Worm (Caenorhabditis elegans) whole organism, L4/young adult: ENCODE measurements around the gene Y47D3A.1.
"Not testable (repeated sequence)": the region's sequence is repeated elsewhere in the genome, so short reads cannot be mapped to it uniquely, and the experiment has no call there.

ENCODE experiments used
- W03F9.2 ChIP-seq: fragments of 150-350 bp; optimal IDR thresholded peaks from 2 replicates; lab custom pipeline; 2014; ENCODE audit warnings: missing biosample characterization, missing genetic modification characterization
- dao-5 ChIP-seq: sonication (generic microtip); optimal IDR thresholded peaks from 2 replicates; lab custom pipeline; 2016; ENCODE audit warnings: missing genotype, missing genetic modification characterization, moderate library complexity, missing compliant biosample characterization
- him-1 ChIP-seq: sonication (generic microtip); optimal IDR thresholded peaks from 2 replicates; lab custom pipeline; 2016; ENCODE audit warnings: missing genotype, missing genetic modification reagents, missing genetic modification characterization, missing compliant biosample characterization

The Y47D3A.1 gene

DNA sequence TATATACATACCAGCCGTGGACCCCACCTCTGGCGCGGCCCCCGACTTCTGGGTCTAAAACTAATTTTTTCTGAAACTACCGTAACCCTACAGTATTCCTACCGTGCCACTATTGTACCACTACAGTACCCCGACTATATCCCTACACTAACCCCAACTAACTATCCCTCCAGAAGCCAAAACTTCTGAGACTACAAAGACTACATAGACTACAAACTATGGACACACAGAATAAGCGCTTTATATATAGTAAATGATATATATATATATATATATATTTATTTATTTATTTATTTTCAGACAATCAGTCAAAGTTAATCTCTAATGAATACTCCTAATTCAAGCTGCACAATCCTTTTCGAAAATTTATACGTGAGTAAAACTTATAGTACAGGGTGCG is 10.2 kb downstream of the Y47D3A.1 start, which contains the start of gene pha-1:
pha-1 (plus strand) TSS at position 301 of the 400 bp plus-strand sequence.
- not testable (repeated sequence) for TF ChIP-seq him-1; dao-5; W03F9.2 (tag; lab: Kevin White, UChicago)

DNA sequence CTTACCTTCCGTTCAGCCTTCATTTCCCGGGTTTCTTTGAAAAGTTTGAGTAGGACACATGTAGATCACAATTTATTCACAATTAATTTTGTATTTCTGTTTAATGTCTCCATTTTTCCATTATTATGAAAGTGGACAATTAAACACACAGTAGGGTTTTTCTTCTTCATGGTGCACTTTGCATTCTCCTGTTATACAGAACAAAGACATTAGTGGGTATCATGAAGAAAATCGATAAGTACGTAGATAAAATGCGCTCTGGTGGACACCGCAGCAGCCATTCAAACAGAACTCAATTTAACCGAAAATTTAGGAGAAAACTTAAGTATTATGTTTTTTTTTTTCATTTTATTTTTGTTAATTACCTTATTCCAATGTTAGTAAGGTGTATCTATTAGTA is 12.3 kb downstream of the Y47D3A.1 start:
- TF ChIP-seq W03F9.2 (tag; lab: Kevin White, UChicago) (no peak), him-1 (no peak), dao-5 (no peak)

DNA sequence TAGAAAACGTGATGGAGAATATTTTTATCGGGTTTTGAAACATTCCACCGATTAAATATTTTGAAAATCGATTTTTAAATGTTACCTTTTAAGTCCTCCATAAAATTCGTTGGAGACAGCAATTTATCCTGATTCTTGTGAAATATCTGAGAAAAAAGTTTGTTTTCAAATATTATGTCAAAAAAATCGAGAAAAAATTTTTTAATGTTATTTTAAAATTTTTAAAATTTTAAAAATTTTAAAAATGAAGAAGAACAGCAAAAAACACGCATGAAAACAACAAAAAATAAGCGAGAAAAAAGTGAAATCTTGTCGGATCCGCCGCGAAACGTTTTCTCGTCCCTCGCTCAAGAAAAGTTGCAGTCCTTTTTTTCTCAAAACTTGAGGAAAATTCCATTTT is 14.1 kb downstream of the Y47D3A.1 start, which contains the start of gene Y48A6C.8:
Y48A6C.8 (minus strand) TSS at position 101 of the 400 bp plus-strand sequence.
- TF ChIP-seq dao-5 (no peak), W03F9.2 (tag; lab: Kevin White, UChicago) (no peak), him-1 (no peak)

DNA sequence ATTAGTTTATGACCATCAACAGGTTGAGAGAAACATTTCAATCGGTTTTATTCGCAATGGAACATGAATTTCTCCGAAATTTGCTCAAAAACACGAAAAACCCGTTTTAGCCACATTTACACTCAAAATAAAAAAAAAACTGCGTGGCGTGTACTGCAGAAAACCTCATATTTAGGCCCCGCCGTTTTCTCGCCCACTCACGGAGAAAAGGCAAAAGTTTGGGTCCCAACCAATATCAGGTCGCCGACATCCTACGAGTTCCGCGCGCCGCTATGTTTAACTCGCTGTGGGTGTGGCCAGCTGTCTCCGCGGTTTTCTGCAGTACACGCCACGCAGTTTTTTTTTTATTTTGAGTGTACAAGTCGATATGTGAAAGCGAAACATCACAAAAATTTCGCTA is 17.8 kb downstream of the Y47D3A.1 start:
- TF ChIP-seq dao-5 (no peak), W03F9.2 (tag; lab: Kevin White, UChicago) (no peak), him-1 (no peak)

- TF ChIP-seq dao-5 (no peak), W03F9.2 (tag; lab: Kevin White, UChicago) (peak; percentile 86)
Measured at ce11 chrIII:11119176-11119853, 22.3 kb downstream of the Y47D3A.1 start, which contains the start of the genes sup-35 and Y48A6C.4. Gene sup-35 (minus strand): TSS chrIII:11119226. Gene Y48A6C.4 (plus strand): TSS chrIII:11119803.

DNA sequence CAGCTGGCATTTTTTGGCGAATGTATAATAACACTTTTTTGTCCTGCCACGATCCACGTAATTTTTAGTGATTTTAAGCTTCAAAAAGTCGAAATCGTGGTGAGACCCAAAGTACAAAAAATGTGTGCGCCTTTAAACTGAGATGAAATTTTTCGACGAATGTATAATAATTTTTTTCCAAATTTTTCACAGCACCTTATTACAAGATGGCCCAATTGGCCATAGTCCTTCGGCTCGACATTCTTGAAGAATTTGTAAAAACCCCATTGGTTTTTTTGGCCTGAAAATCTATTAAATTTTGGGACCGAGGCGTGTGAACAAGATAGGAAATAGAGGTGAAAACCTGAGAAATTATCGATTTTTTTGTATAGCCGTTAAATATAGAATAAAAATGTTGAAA is 25.7 kb downstream of the Y47D3A.1 start:
- TF ChIP-seq dao-5 (no peak), him-1 (no peak), W03F9.2 (tag; lab: Kevin White, UChicago) (no peak)

- TF ChIP-seq him-1 (no peak), dao-5 (no peak)
Measured at ce11 chrIII:11113845-11114244, 27.8 kb downstream of the Y47D3A.1 start.

DNA sequence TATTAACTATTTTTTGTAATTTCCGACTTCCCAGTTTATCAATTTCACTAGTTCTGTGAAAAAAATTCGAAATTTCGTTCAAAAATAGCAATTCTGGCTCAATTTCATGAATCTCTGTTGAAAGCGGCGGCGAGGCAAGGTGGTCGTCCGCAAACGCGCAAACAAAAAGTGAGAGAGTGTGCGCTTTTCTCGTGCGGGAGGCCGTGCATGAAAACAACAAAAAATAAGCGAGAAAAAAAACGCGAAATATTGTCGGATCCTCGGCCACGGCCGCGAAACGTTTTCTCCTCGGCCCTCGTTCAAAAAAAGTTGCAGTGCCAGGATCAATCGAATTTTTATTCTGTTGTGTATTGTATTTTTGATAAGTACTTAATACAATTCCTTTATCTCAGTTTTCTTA is 28.9 kb downstream of the Y47D3A.1 start:
- TF ChIP-seq W03F9.2 (tag; lab: Kevin White, UChicago), result peak; percentile 9
- peak; percentile 31 for TF ChIP-seq him-1
- no peak for TF ChIP-seq dao-5

ce11 chrIII:11110756-11111155 is 30.9 kb downstream of the Y47D3A.1 start:
- TF ChIP-seq W03F9.2 (tag; lab: Kevin White, UChicago), result no peak

DNA sequence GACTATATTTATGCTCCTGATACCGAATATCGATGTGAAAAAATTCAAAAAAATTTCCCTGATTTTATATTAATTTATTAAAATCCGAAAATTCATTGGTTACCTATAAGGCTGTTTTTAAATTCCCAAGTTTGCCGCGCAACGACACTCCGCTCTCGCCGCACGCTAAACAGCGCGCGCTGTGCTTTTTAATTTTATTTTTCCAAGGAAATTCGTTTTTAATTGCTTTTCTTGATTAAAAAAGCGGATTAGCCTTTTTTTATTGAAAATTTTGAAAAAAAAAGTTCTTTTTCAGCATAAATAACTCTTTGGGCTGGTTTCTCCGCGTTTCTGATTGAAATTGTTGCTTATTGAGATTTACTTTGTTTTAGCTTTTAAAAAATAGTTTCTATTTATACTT is 34.3 kb downstream of the Y47D3A.1 start:
- no peak for TF ChIP-seq W03F9.2 (tag; lab: Kevin White, UChicago)
- TF ChIP-seq dao-5, result no peak
- no peak for TF ChIP-seq him-1

- TF ChIP-seq him-1, result no peak
- no peak for TF ChIP-seq W03F9.2 (tag; lab: Kevin White, UChicago)
- TF ChIP-seq dao-5, result no peak
Measured at ce11 chrIII:11101246-11101645, 40.4 kb downstream of the Y47D3A.1 start.

DNA sequence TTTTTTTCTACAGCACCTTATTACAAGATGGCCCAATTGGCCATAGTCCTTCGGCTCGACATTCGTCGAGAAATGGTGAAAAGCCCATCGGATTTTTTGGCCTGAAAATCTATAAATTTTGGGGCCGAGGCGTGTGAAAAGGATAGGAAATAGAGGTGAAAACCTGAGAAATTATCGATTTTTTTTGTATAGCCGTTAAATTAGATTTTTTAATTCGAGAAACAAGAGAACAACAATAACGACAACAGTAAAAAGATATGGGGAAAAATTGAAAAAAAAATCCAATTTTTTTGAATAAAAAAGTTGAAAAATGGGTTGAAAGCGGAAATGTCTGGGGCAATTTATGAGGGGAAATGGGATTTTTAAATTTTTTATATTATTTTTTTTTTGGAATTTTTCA is 41.8 kb downstream of the Y47D3A.1 start, which contains the start of gene hmt-1:
hmt-1 (minus strand) TSS at position 101 of the 400 bp plus-strand sequence.
- TF ChIP-seq W03F9.2 (tag; lab: Kevin White, UChicago) (no peak), dao-5 (no peak), him-1 (no peak)

DNA sequence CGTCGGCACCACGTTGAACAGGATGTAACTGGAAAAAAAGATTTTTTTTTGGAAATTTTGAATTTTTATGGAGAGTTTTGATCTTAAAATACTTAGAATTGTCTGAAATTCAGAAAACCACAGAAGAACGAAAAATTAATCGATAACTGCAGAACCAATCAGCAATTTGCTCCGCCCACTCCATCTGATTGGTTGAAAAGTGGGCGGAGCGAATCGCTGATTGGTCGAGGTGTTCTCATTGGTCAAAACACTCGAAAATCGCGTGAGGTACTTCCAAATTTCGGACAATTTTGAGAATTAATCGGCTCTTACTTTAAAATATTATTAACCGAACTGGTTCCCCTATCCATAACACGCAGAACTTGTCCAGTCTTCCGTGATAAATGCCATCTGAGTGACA is 46.0 kb downstream of the Y47D3A.1 start:
- TF ChIP-seq him-1 (no peak), W03F9.2 (tag; lab: Kevin White, UChicago) (no peak), dao-5 (no peak)

DNA sequence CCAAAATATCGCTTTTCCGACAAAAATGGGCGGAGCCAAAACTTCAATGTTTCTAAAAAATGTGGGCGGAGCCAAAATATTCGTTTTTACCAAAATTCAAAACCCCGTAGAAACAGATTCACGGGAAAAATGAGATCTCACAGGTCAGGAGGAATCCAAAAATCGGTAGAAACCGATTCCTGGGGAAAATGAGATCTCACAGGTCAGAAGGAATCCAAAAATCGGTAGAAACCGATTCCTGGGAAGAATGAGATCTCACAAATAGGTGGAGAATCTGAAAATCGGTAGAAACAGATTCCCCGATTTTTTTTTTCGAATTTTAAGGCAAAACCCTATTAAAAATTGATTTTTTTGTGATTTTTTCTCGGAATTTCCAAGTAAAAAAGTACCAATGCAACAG is 48.2 kb downstream of the Y47D3A.1 start:
- TF ChIP-seq W03F9.2 (tag; lab: Kevin White, UChicago), result no peak
- TF ChIP-seq dao-5, result no peak
- TF ChIP-seq him-1, result no peak

ce11 chrIII:11091651-11092278 is 49.9 kb downstream of the Y47D3A.1 start:
- TF ChIP-seq dao-5, result no peak
- TF ChIP-seq him-1, result no peak
